Worm (Caenorhabditis elegans) whole organism, L4 larva: ENCODE measurements around the gene F46E10.18.

Experiments
- F26F4.8 ChIP-seq: fragments of 200-800 bp; sonication (Bioruptor generic); conservative IDR thresholded peaks from 2 replicates; pipeline ENCODE4 v1.3.6; 2022; ENCODE audit warnings: missing genetic modification characterization, missing compliant biosample characterization
- F49E8.2 ChIP-seq: sonication (generic microtip); optimal IDR thresholded peaks from 2 replicates; lab custom pipeline; 2016; ENCODE audit warnings: missing compliant biosample characterization, mild to moderate bottlenecking, missing genetic modification characterization, borderline replicate concordance
- R02D3.7 ChIP-seq: fragments of 150-350 bp; sonication (generic microtip); optimal IDR thresholded peaks from 3 replicates; lab custom pipeline; 2014; ENCODE audit warnings: missing biosample characterization, missing genetic modification characterization
- T20F7.1 ChIP-seq: fragments of 200-800 bp; sonication (Bioruptor generic); optimal IDR thresholded peaks from 2 replicates; lab custom pipeline; 2018; ENCODE audit warnings: mild to moderate bottlenecking, missing genetic modification characterization, missing compliant biosample characterization
- T26A8.4 ChIP-seq: fragments of 200-800 bp; sonication (Bioruptor generic); IDR thresholded peaks from 2 replicates; pipeline ENCODE4 v1.3.6; 2022; ENCODE audit warnings: missing genetic modification characterization, missing compliant biosample characterization
- Y105C5A.15 ChIP-seq: fragments of 200-800 bp; sonication (Bioruptor generic); IDR thresholded peaks from 2 replicates; pipeline ENCODE4 v1.3.6; 2022; ENCODE audit warnings: missing genetic modification characterization, missing compliant biosample characterization
- Y48G9A.11 ChIP-seq: fragments of 200-800 bp; sonication (Bioruptor generic); IDR thresholded peaks from 2 replicates; pipeline ENCODE4 v1.3.6; 2022; ENCODE audit warnings: missing genetic modification reagents, missing genetic modification characterization, missing compliant biosample characterization
- Y5F2A.4 ChIP-seq: fragments of 200-800 bp; sonication (Bioruptor generic); optimal IDR thresholded peaks from 2 replicates; lab custom pipeline; 2018; ENCODE audit warnings: mild to moderate bottlenecking, missing genetic modification characterization, missing compliant biosample characterization
- aha-1 ChIP-seq: fragments of 150-350 bp; peaks from one replicate; lab custom pipeline; 2014; ENCODE audit warnings: missing biosample characterization, missing genetic modification characterization
- arid-1 ChIP-seq: fragments of 200-800 bp; sonication (Bioruptor generic); conservative IDR thresholded peaks from 2 replicates; pipeline ENCODE4 v1.3.6; 2022; ENCODE audit warnings: missing genetic modification reagents, missing genetic modification characterization, missing compliant biosample characterization
- attf-4 ChIP-seq: sonication (generic microtip); optimal IDR thresholded peaks from 3 replicates; lab custom pipeline; 2017; ENCODE audit warnings: missing biosample characterization, missing genetic modification characterization
- ceh-44 ChIP-seq: fragments of 200-800 bp; sonication (Bioruptor generic); IDR thresholded peaks from 2 replicates; pipeline ENCODE4 v1.3.6; 2022; ENCODE audit warnings: missing genetic modification reagents, missing genetic modification characterization, missing compliant biosample characterization
- ceh-82 ChIP-seq: sonication (generic microtip); optimal IDR thresholded peaks from 2 replicates; lab custom pipeline; 2017; ENCODE audit warnings: missing biosample characterization, missing genetic modification characterization
- ces-1 ChIP-seq: fragments of 150-350 bp; sonication (generic microtip); optimal IDR thresholded peaks from 4 replicates; lab custom pipeline; 2014; ENCODE audit warnings: missing biosample characterization, missing genetic modification reagents, missing genetic modification characterization
- ctbp-1 ChIP-seq: fragments of 200-800 bp; sonication (Bioruptor generic); IDR thresholded peaks from 2 replicates; pipeline ENCODE4 v1.3.6; 2022; ENCODE audit warnings: missing genetic modification reagents, missing genetic modification characterization, missing compliant biosample characterization
- daf-19 ChIP-seq: fragments of 200-800 bp; sonication (Bioruptor generic); conservative IDR thresholded peaks from 2 replicates; pipeline ENCODE4 v1.3.6; 2022; ENCODE audit warnings: missing genetic modification characterization, missing compliant biosample characterization
- daf-8 ChIP-seq: fragments of 200-800 bp; sonication (Bioruptor generic); IDR thresholded peaks from 2 replicates; pipeline ENCODE4 v1.3.6; 2022; ENCODE audit warnings: missing genetic modification characterization, missing compliant biosample characterization
- dmd-6 ChIP-seq: fragments of 200-800 bp; sonication (Bioruptor generic); IDR thresholded peaks from 2 replicates; pipeline ENCODE4 v1.3.6; 2022; ENCODE audit warnings: missing genetic modification reagents, missing genetic modification characterization, missing compliant biosample characterization
- dmd-9 ChIP-seq: fragments of 200-800 bp; sonication (Bioruptor generic); IDR thresholded peaks from 2 replicates; pipeline ENCODE4 v1.3.6; 2022; ENCODE audit warnings: missing genetic modification reagents, missing genetic modification characterization, missing compliant biosample characterization
- dpl-1 ChIP-seq: fragments of 150-350 bp; optimal IDR thresholded peaks from 2 replicates; lab custom pipeline; 2014; ENCODE audit warnings: missing biosample characterization, missing genetic modification reagents, missing genetic modification characterization
- dve-1 ChIP-seq: sonication (generic microtip); optimal IDR thresholded peaks from 2 replicates; lab custom pipeline; 2017; ENCODE audit warnings: antibody characterized with exemption, mild to moderate bottlenecking, missing genetic modification characterization, missing compliant biosample characterization; ENCODE audit not compliant: insufficient read depth
- fos-1 ChIP-seq: fragments of 150-350 bp; optimal IDR thresholded peaks from 2 replicates; lab custom pipeline; 2014; ENCODE audit warnings: missing biosample characterization, missing genetic modification characterization
- gei-8 ChIP-seq: fragments of 200-800 bp; sonication (Bioruptor generic); optimal IDR thresholded peaks from 2 replicates; lab custom pipeline; 2018; ENCODE audit warnings: mild to moderate bottlenecking, missing genetic modification characterization, missing compliant biosample characterization
- hmg-1.1 ChIP-seq: fragments of 200-800 bp; sonication (Bioruptor generic); IDR thresholded peaks from 2 replicates; pipeline ENCODE4 v1.3.6; 2022; ENCODE audit warnings: missing genetic modification reagents, missing genetic modification characterization, missing compliant biosample characterization
- lim-7 ChIP-seq: fragments of 200-800 bp; sonication (Bioruptor generic); IDR thresholded peaks from 2 replicates; pipeline ENCODE4 v1.3.6; 2022; ENCODE audit warnings: missing genetic modification characterization, missing compliant biosample characterization
- lin-15B ChIP-seq: fragments of 150-350 bp; sonication (generic microtip); optimal IDR thresholded peaks from 3 replicates; lab custom pipeline; 2014; ENCODE audit warnings: missing biosample characterization, missing genetic modification characterization
- lin-29 ChIP-seq: fragments of 200-800 bp; sonication (Bioruptor generic); IDR thresholded peaks from 2 replicates; pipeline ENCODE4 v1.3.6; 2022; ENCODE audit warnings: missing genetic modification reagents, missing genetic modification characterization, missing compliant biosample characterization
- madf-5 ChIP-seq, 2 experiments: fragments of 200-800 bp; sonication (Bioruptor generic); IDR thresholded peaks; 2 replicates each; pipeline ENCODE4 v1.3.6; 2022; ENCODE audit warnings: missing compliant biosample characterization in 2 of 2, missing genetic modification characterization in 2 of 2
- mdl-1 ChIP-seq, 2 experiments: fragments of 150-350 bp in 1 of 2; sonication (generic microtip) in 1 of 2; optimal IDR thresholded peaks; 2 replicates each; lab custom pipeline; 2014 to 2017; ENCODE audit warnings: missing biosample characterization in 2 of 2, missing genetic modification characterization in 2 of 2
- mdt-29 ChIP-seq: fragments of 200-800 bp; sonication (Bioruptor generic); IDR thresholded peaks from 2 replicates; pipeline ENCODE4 v1.3.6; 2022; ENCODE audit warnings: missing genetic modification reagents, missing genetic modification characterization, missing compliant biosample characterization
- mep-1 ChIP-seq: fragments of 150-350 bp; sonication (generic microtip); optimal IDR thresholded peaks from 3 replicates; lab custom pipeline; 2014; ENCODE audit warnings: missing biosample characterization, missing genetic modification characterization
- mes-2 ChIP-seq: sonication (generic microtip); optimal IDR thresholded peaks from 2 replicates; lab custom pipeline; 2016; ENCODE audit warnings: missing genotype, mild to moderate bottlenecking, missing genetic modification characterization, missing compliant biosample characterization; ENCODE audit not compliant: poor library complexity, severe bottlenecking
- nhr-10 ChIP-seq: fragments of 150-350 bp; optimal IDR thresholded peaks from 2 replicates; lab custom pipeline; 2014; ENCODE audit warnings: missing biosample characterization, missing genetic modification characterization
- nhr-102 ChIP-seq: sonication (generic microtip); optimal IDR thresholded peaks from 2 replicates; lab custom pipeline; 2016; ENCODE audit warnings: mild to moderate bottlenecking, missing genetic modification characterization, moderate library complexity, missing compliant biosample characterization
- nhr-11 ChIP-seq: fragments of 150-350 bp; optimal IDR thresholded peaks from 2 replicates; lab custom pipeline; 2014; ENCODE audit warnings: missing biosample characterization, missing genetic modification characterization
- nhr-111 ChIP-seq: fragments of 200-800 bp; sonication (Bioruptor generic); optimal IDR thresholded peaks from 2 replicates; lab custom pipeline; 2018; ENCODE audit warnings: mild to moderate bottlenecking, missing genetic modification characterization, missing compliant biosample characterization
- nhr-28 ChIP-seq: fragments of 150-350 bp; optimal IDR thresholded peaks from 2 replicates; lab custom pipeline; 2014; ENCODE audit warnings: missing biosample characterization, missing genetic modification characterization
- nhr-6 ChIP-seq: fragments of 150-350 bp; optimal IDR thresholded peaks from 2 replicates; lab custom pipeline; 2014; ENCODE audit warnings: missing biosample characterization, missing genetic modification characterization
- nhr-77 ChIP-seq: fragments of 150-350 bp; optimal IDR thresholded peaks from 2 replicates; lab custom pipeline; 2014; ENCODE audit warnings: missing biosample characterization, missing genetic modification characterization
- php-3 ChIP-seq: fragments of 200-800 bp; sonication (Bioruptor generic); IDR thresholded peaks from 2 replicates; pipeline ENCODE4 v1.3.6; 2022; ENCODE audit warnings: missing genetic modification reagents, missing genetic modification characterization, missing compliant biosample characterization
- rbr-2 ChIP-seq: sonication (generic microtip); optimal IDR thresholded peaks from 2 replicates; lab custom pipeline; 2016; ENCODE audit warnings: missing genotype, missing genetic modification characterization, missing compliant biosample characterization
- saeg-2 ChIP-seq: fragments of 200-800 bp; sonication (Bioruptor generic); IDR thresholded peaks from 2 replicates; pipeline ENCODE4 v1.3.6; 2022; ENCODE audit warnings: missing genetic modification reagents, missing genetic modification characterization, missing compliant biosample characterization
- sdz-12 ChIP-seq: fragments of 200-800 bp; sonication (Bioruptor generic); optimal IDR thresholded peaks from 2 replicates; lab custom pipeline; 2018; ENCODE audit warnings: mild to moderate bottlenecking, missing genetic modification characterization, missing compliant biosample characterization
- set-16 ChIP-seq: fragments of 200-800 bp; sonication (Bioruptor generic); IDR thresholded peaks from 2 replicates; pipeline ENCODE4 v1.3.6; 2022; ENCODE audit warnings: missing genetic modification reagents, missing genetic modification characterization, missing compliant biosample characterization
- skn-1 ChIP-seq: fragments of 150-350 bp; optimal IDR thresholded peaks from 2 replicates; lab custom pipeline; 2014; ENCODE audit warnings: missing biosample characterization, missing genetic modification characterization
- snpc-1.2 ChIP-seq: fragments of 200-800 bp; sonication (Bioruptor generic); IDR thresholded peaks from 2 replicates; pipeline ENCODE4 v1.3.6; 2022; ENCODE audit warnings: missing genetic modification reagents, missing genetic modification characterization, missing compliant biosample characterization
- snpc-4 ChIP-seq: fragments of 150-350 bp; optimal IDR thresholded peaks from 2 replicates; lab custom pipeline; 2014; ENCODE audit warnings: missing biosample characterization, missing genetic modification characterization
- unc-39 ChIP-seq: sonication (generic microtip); optimal IDR thresholded peaks from 2 replicates; lab custom pipeline; 2017; ENCODE audit warnings: missing biosample characterization, missing genetic modification characterization
- vab-7 ChIP-seq: fragments of 200-800 bp; sonication (Bioruptor generic); IDR thresholded peaks from 2 replicates; pipeline ENCODE4 v1.3.6; 2022; ENCODE audit warnings: missing genetic modification reagents, missing genetic modification characterization, missing compliant biosample characterization
- zfp-3 ChIP-seq: fragments of 200-800 bp; sonication (Bioruptor generic); conservative IDR thresholded peaks from 2 replicates; pipeline ENCODE4 v1.3.6; 2022; ENCODE audit warnings: missing genetic modification reagents, missing genetic modification characterization, missing compliant biosample characterization
- ztf-7 ChIP-seq: fragments of 150-350 bp; optimal IDR thresholded peaks from 2 replicates; lab custom pipeline; 2014; ENCODE audit warnings: missing biosample characterization, missing genetic modification characterization

Gene F46E10.18

ce11 chrV:6517305-6518224 is 3.3 kb upstream of the F46E10.18 start (continued):
- TF ChIP-seq mdl-1 (tag; optimal IDR thresholded peaks at IDR 0.05; lab: Kevin White, UChicago), result peak in 1 of 2 experiments; percentile 63
- TF ChIP-seq dpl-1 (GFP tag; lab: Kevin White, UChicago), result no peak
- TF ChIP-seq ztf-7, result no peak
- TF ChIP-seq R02D3.7 (tag; lab: Kevin White, UChicago), result no peak
- no peak for TF ChIP-seq fos-1
- TF ChIP-seq zfp-3 (GFP tag; lab: Robert Waterston, UW), result no peak
- TF ChIP-seq rbr-2, result no peak
- TF ChIP-seq nhr-102, result no peak
- peak; percentile 81 for TF ChIP-seq dve-1 (tag; lab: Kevin White, UChicago)
- TF ChIP-seq ceh-82, result no peak
- no peak for TF ChIP-seq Y5F2A.4 (GFP tag; lab: Kevin White, UChicago)
- no peak for TF ChIP-seq sdz-12
- TF ChIP-seq lim-7 (GFP tag; lab: Robert Waterston, UW), result no peak
- TF ChIP-seq vab-7 (GFP tag; lab: Robert Waterston, UW), result no peak
- TF ChIP-seq attf-4 (tag; lab: Kevin White, UChicago), result no peak
- TF ChIP-seq saeg-2 (GFP tag; lab: Robert Waterston, UW), result no peak
- no peak for TF ChIP-seq lin-29 (GFP tag; lab: Robert Waterston, UW)
- peak; percentile 99 for TF ChIP-seq aha-1 (tag; lab: Kevin White, UChicago)
- TF ChIP-seq lin-15B (tag; lab: Kevin White, UChicago), result no peak
- TF ChIP-seq arid-1 (GFP tag; lab: Robert Waterston, UW), result no peak
- TF ChIP-seq ces-1 (GFP tag; lab: Kevin White, UChicago), result no peak
- TF ChIP-seq nhr-10, result no peak
- peak; percentile 64 for TF ChIP-seq nhr-6 (tag; lab: Kevin White, UChicago)
- TF ChIP-seq ceh-44 (GFP tag; lab: Robert Waterston, UW), result no peak
- no peak for TF ChIP-seq T26A8.4 (GFP tag; lab: Robert Waterston, UW)
- TF ChIP-seq php-3 (GFP tag; lab: Robert Waterston, UW), result 0 out of 2 replicates have a peak, but pooled peaks have one; percentile 18
- TF ChIP-seq mep-1, result peak; percentile 81
- no peak for TF ChIP-seq snpc-4 (tag; lab: Kevin White, UChicago)
- TF ChIP-seq nhr-28, result peak; percentile 38
- no peak for TF ChIP-seq nhr-77 (tag; lab: Kevin White, UChicago)
- peak; percentile 40 for TF ChIP-seq dmd-6 (GFP tag; lab: Robert Waterston, UW)
- no peak for TF ChIP-seq daf-19 (GFP tag; lab: Robert Waterston, UW)
- TF ChIP-seq nhr-11 (tag; lab: Kevin White, UChicago), result no peak
- TF ChIP-seq snpc-1.2 (GFP tag; lab: Robert Waterston, UW), result no peak
- no peak for TF ChIP-seq daf-8
- no peak for TF ChIP-seq F26F4.8 (GFP tag; lab: Robert Waterston, UW)
- no peak for TF ChIP-seq mdt-29 (GFP tag; lab: Robert Waterston, UW)
- TF ChIP-seq unc-39, result no peak
- TF ChIP-seq F49E8.2 (tag; lab: Kevin White, UChicago), result no peak
- TF ChIP-seq Y105C5A.15, result no peak
- no peak for TF ChIP-seq set-16 (GFP tag; lab: Robert Waterston, UW)
- TF ChIP-seq ctbp-1 (GFP tag; lab: Robert Waterston, UW), result 0 out of 2 replicates have a peak, but pooled peaks have one; percentile 21
- no peak for TF ChIP-seq T20F7.1
- TF ChIP-seq gei-8 (GFP tag; lab: Kevin White, UChicago), result no peak
- TF ChIP-seq Y48G9A.11 (GFP tag; lab: Robert Waterston, UW), result no peak
- TF ChIP-seq mes-2 (tag; lab: Kevin White, UChicago), result no peak
- no peak for TF ChIP-seq madf-5 (GFP tag; IDR thresholded peaks at IDR 0.05; lab: Robert Waterston, UW)
- TF ChIP-seq dmd-9 (GFP tag; lab: Robert Waterston, UW), result no peak
- no peak for TF ChIP-seq nhr-111
- TF ChIP-seq hmg-1.1 (GFP tag; lab: Robert Waterston, UW), result no peak
- TF ChIP-seq skn-1 (tag; lab: Kevin White, UChicago), result no peak
